Fruit fly (Drosophila melanogaster) whole organism, embryonic: ENCODE measurements around the gene CG3251.

Experiments
- ATbp ChIP-seq: fragments of 200-800 bp; sonication (Bioruptor generic); optimal IDR thresholded peaks from 2 replicates; lab custom pipeline; 2017; ENCODE audit warnings: missing biosample characterization, mild to moderate bottlenecking, missing genetic modification characterization, missing genetic modification reagents
- B-H1 ChIP-seq: fragments of 200-800 bp; sonication (Bioruptor generic); IDR thresholded peaks from 3 replicates; pipeline ENCODE4 v1.3.6; 2022; ENCODE audit warnings: missing biosample characterization, missing genetic modification characterization
- Blimp-1 ChIP-seq: fragments of 200-800 bp; sonication (Bioruptor generic); optimal IDR thresholded peaks from 3 replicates; lab custom pipeline; 2018; ENCODE audit warnings: missing biosample characterization, missing genetic modification characterization, mild to moderate bottlenecking, moderate library complexity, missing genetic modification reagents
- CG10543 ChIP-seq: fragments of 200-800 bp; sonication (Bioruptor generic); optimal IDR thresholded peaks from 3 replicates; lab custom pipeline; 2017; ENCODE audit warnings: missing biosample characterization, mild to moderate bottlenecking, missing genetic modification characterization, moderate library complexity
- CG13287 ChIP-seq: fragments of 200-800 bp; sonication (Bioruptor generic); IDR thresholded peaks from 2 replicates; pipeline ENCODE4 v1.3.6; 2022; ENCODE audit warnings: missing biosample characterization, missing genetic modification characterization; ENCODE audit not compliant: partially characterized antibody
- CG14014 ChIP-seq: fragments of 200-800 bp; sonication (Bioruptor generic); IDR thresholded peaks from 2 replicates; pipeline ENCODE4 v1.3.6; 2022; ENCODE audit warnings: missing biosample characterization, missing genetic modification characterization
- CG14965 ChIP-seq: fragments of 200-800 bp; sonication (Bioruptor generic); optimal IDR thresholded peaks from 2 replicates; lab custom pipeline; 2016; ENCODE audit warnings: missing biosample characterization, missing genetic modification characterization, borderline replicate concordance
- CG17186 ChIP-seq: fragments of 200-800 bp; sonication (Bioruptor generic); optimal IDR thresholded peaks from 3 replicates; lab custom pipeline; 2017; ENCODE audit warnings: missing biosample characterization, missing genetic modification reagents, missing genetic modification characterization
- CG18011 ChIP-seq: fragments of 200-800 bp; sonication (Bioruptor generic); optimal IDR thresholded peaks from 2 replicates; lab custom pipeline; 2017; ENCODE audit warnings: missing biosample characterization, missing genetic modification characterization, mild to moderate bottlenecking, moderate library complexity, missing genotype
- CG32532 ChIP-seq: fragments of 200-800 bp; sonication (Bioruptor generic); IDR thresholded peaks from 2 replicates; pipeline ENCODE4 v1.3.6; 2022; ENCODE audit warnings: missing biosample characterization, missing genetic modification characterization
- CG3838 ChIP-seq: fragments of 200-800 bp; sonication (Bioruptor generic); optimal IDR thresholded peaks from 3 replicates; lab custom pipeline; 2016; ENCODE audit warnings: missing biosample characterization, missing genetic modification characterization
- CG7963 ChIP-seq: fragments of 200-800 bp; sonication (Bioruptor generic); IDR thresholded peaks from 3 replicates; pipeline ENCODE4 v1.3.6; 2022; ENCODE audit warnings: missing biosample characterization, missing genetic modification characterization; ENCODE audit not compliant: partially characterized antibody
- CG9932 ChIP-seq: fragments of 200-800 bp; sonication (Bioruptor generic); IDR thresholded peaks from 2 replicates; pipeline ENCODE4 v1.3.6; 2022; ENCODE audit warnings: missing biosample characterization, missing genetic modification characterization
- CHES-1-like ChIP-seq: fragments of 200-800 bp; sonication (Bioruptor generic); optimal IDR thresholded peaks from 2 replicates; lab custom pipeline; 2016; ENCODE audit warnings: missing biosample characterization, missing genetic modification characterization
- Dbx ChIP-seq: fragments of 200-800 bp; sonication (Bioruptor generic); IDR thresholded peaks from 3 replicates; pipeline ENCODE4 v1.3.6; 2022; ENCODE audit warnings: missing biosample characterization, missing genetic modification characterization
- Dp ChIP-seq: fragments of 200-800 bp; sonication (Bioruptor generic); optimal IDR thresholded peaks from 2 replicates; lab custom pipeline; 2018; ENCODE audit warnings: missing biosample characterization, mild to moderate bottlenecking, missing genetic modification characterization, moderate library complexity
- Dref ChIP-seq: fragments of 200-800 bp; sonication (Bioruptor generic); IDR thresholded peaks from 2 replicates; pipeline ENCODE4 v1.3.6; 2022; ENCODE audit warnings: missing biosample characterization, missing genetic modification characterization
- Drgx ChIP-seq: fragments of 200-800 bp; sonication (Bioruptor generic); IDR thresholded peaks from 2 replicates; pipeline ENCODE4 v1.3.6; 2022; ENCODE audit warnings: missing biosample characterization, missing genetic modification characterization
- Fer2 ChIP-seq: fragments of 200-800 bp; sonication (Bioruptor generic); optimal IDR thresholded peaks from 2 replicates; lab custom pipeline; 2018; ENCODE audit warnings: missing biosample characterization, mild to moderate bottlenecking, missing genetic modification characterization, moderate library complexity
- Hmr ChIP-seq: fragments of 200-800 bp; sonication (Bioruptor generic); optimal IDR thresholded peaks from 3 replicates; lab custom pipeline; 2017; ENCODE audit warnings: mild to moderate bottlenecking, missing biosample characterization, missing genetic modification reagents, missing genetic modification characterization
- Hr78 ChIP-seq, 2 experiments: fragments of 200-800 bp in 1 of 2; fragments of >200 bp in 1 of 2; sonication (Bioruptor generic) in 1 of 2; optimal IDR thresholded peaks; 2 replicates each; lab custom pipeline; 2017 to 2019; ENCODE audit warnings: missing biosample characterization in 2 of 2, missing genetic modification characterization in 2 of 2, mild to moderate bottlenecking in 1 of 2, moderate library complexity in 1 of 2
- Oli ChIP-seq: fragments of 200-800 bp; sonication (Bioruptor generic); optimal IDR thresholded peaks from 2 replicates; lab custom pipeline; 2018; ENCODE audit warnings: missing biosample characterization, mild to moderate bottlenecking, missing genetic modification characterization, moderate library complexity
- Spps ChIP-seq: fragments of 200-800 bp; sonication (Bioruptor generic); optimal IDR thresholded peaks from 2 replicates; lab custom pipeline; 2018; ENCODE audit warnings: missing biosample characterization, mild to moderate bottlenecking, missing genetic modification characterization
- amos ChIP-seq: fragments of 200-800 bp; sonication (Bioruptor generic); IDR thresholded peaks from 2 replicates; pipeline ENCODE4 v1.3.6; 2022; ENCODE audit warnings: missing biosample characterization, missing genetic modification characterization; ENCODE audit not compliant: partially characterized antibody
- ash1 ChIP-seq: fragments of 200-800 bp; sonication (Bioruptor generic); optimal IDR thresholded peaks from 2 replicates; lab custom pipeline; 2018; ENCODE audit warnings: missing biosample characterization, mild to moderate bottlenecking, missing genetic modification characterization
- bigmax ChIP-seq: fragments of 200-800 bp; sonication (Bioruptor generic); optimal IDR thresholded peaks from 2 replicates; lab custom pipeline; 2018; ENCODE audit warnings: missing biosample characterization, mild to moderate bottlenecking, missing genetic modification characterization
- bsh ChIP-seq, 2 experiments: fragments of 200-800 bp; sonication (Bioruptor generic); optimal IDR thresholded peaks; 2 replicates each; lab custom pipeline; 2017 to 2018; ENCODE audit warnings: mild to moderate bottlenecking in 2 of 2, missing biosample characterization in 2 of 2, missing genetic modification characterization in 2 of 2, moderate library complexity in 1 of 2
- btn ChIP-seq: fragments of 200-800 bp; sonication (Bioruptor generic); optimal IDR thresholded peaks from 2 replicates; lab custom pipeline; 2016; ENCODE audit warnings: missing biosample characterization, missing genetic modification characterization
- fd64A ChIP-seq: fragments of 200-800 bp; sonication (Bioruptor generic); optimal IDR thresholded peaks from 3 replicates; lab custom pipeline; 2018; ENCODE audit warnings: missing biosample characterization, mild to moderate bottlenecking, missing genetic modification characterization
- gem ChIP-seq: fragments of 200-800 bp; sonication (Bioruptor generic); optimal IDR thresholded peaks from 2 replicates; lab custom pipeline; 2019; ENCODE audit warnings: missing biosample characterization, mild to moderate bottlenecking, missing genetic modification characterization, moderate library complexity
- jing ChIP-seq: fragments of 200-800 bp; sonication (Bioruptor generic); optimal IDR thresholded peaks from 2 replicates; lab custom pipeline; 2018; ENCODE audit warnings: missing biosample characterization, mild to moderate bottlenecking, missing genetic modification characterization
- jumu ChIP-seq: fragments of 200-800 bp; sonication (Bioruptor generic); optimal IDR thresholded peaks from 3 replicates; lab custom pipeline; 2016; ENCODE audit warnings: missing biosample characterization, missing genetic modification characterization
- nmo ChIP-seq: fragments of 200-800 bp; sonication (Bioruptor generic); optimal IDR thresholded peaks from 2 replicates; lab custom pipeline; 2018; ENCODE audit warnings: missing biosample characterization, mild to moderate bottlenecking, missing genetic modification characterization, moderate library complexity
- onecut ChIP-seq: fragments of 200-800 bp; sonication (Bioruptor generic); IDR thresholded peaks from 2 replicates; pipeline ENCODE4 v1.3.6; 2022; ENCODE audit warnings: missing biosample characterization, missing genetic modification characterization
- sens ChIP-seq: fragments of 200-800 bp; sonication (Bioruptor generic); peaks from one replicate; lab custom pipeline; 2016; ENCODE audit warnings: missing biosample characterization, missing genetic modification characterization
- slp2 ChIP-seq: fragments of 200-800 bp; sonication (Bioruptor generic); optimal IDR thresholded peaks from 2 replicates; lab custom pipeline; 2016; ENCODE audit warnings: missing biosample characterization, missing genetic modification characterization
- wek ChIP-seq: fragments of 200-800 bp; sonication (Bioruptor generic); optimal IDR thresholded peaks from 3 replicates; lab custom pipeline; 2018; ENCODE audit warnings: missing biosample characterization, mild to moderate bottlenecking, missing genetic modification characterization, moderate library complexity
- wor ChIP-seq: fragments of 200-800 bp; sonication (Bioruptor generic); IDR thresholded peaks from 2 replicates; pipeline ENCODE4 v1.3.6; 2022; ENCODE audit warnings: missing biosample characterization, missing genetic modification characterization
- zfh1 ChIP-seq: fragments of 200-800 bp; sonication (Bioruptor generic); IDR thresholded peaks from 3 replicates; pipeline ENCODE4 v1.3.6; 2022; ENCODE audit warnings: missing biosample characterization, missing genetic modification characterization

The CG3251 gene

dm6 chr2L:4660932-4661331 is 29.6 kb downstream of the CG3251 start (continued):
- TF ChIP-seq bigmax (GFP tag; lab: Kevin White, UChicago) (no peak), btn (GFP tag; lab: Kevin White, UChicago) (no peak), CG7963 (0 out of 3 replicates have a peak, but pooled peaks have one; percentile 26), nmo (peak; percentile 1), Blimp-1 (GFP tag; lab: Kevin White, UChicago) (no peak), amos (peak; percentile 28; the same call in 1 of the 2 replicates), CG9932 (GFP tag; lab: Robert Waterston, UW) (no peak), CG10543 (no peak)

dm6 chr2L:4650752-4651453 is 39.6 kb downstream of the CG3251 start, which contains the start of gene CG3355:
Gene CG3355, plus strand, starts transcription at chr2L:4651403.
- TF ChIP-seq jumu: no peak
- no peak for TF ChIP-seq CG14014 (GFP tag; lab: Robert Waterston, UW)
- no peak for TF ChIP-seq fd64A
- TF ChIP-seq CG14965 (GFP tag; lab: Kevin White, UChicago): no peak
- no peak for TF ChIP-seq ash1
- no peak for TF ChIP-seq Fer2 (tag; lab: Kevin White, UChicago)
- no peak for TF ChIP-seq Dp (GFP tag; lab: Kevin White, UChicago)
- TF ChIP-seq nmo: no peak
- TF ChIP-seq CG17186: no peak
- TF ChIP-seq Oli (tag; lab: Kevin White, UChicago): no peak
- TF ChIP-seq wek: no peak

- no peak for TF ChIP-seq ATbp
- no peak for TF ChIP-seq Spps
- TF ChIP-seq Dbx (GFP tag; lab: Robert Waterston, UW): no peak
- no peak for TF ChIP-seq Dref (GFP tag; lab: Robert Waterston, UW)
- TF ChIP-seq CG18011: no peak
- no peak for TF ChIP-seq slp2 (GFP tag; lab: Kevin White, UChicago)
- TF ChIP-seq bsh (GFP tag; optimal IDR thresholded peaks at IDR 0.05; lab: Kevin White, UChicago): peak in 1 of 2 experiments; percentile 56
- TF ChIP-seq B-H1 (GFP tag; lab: Robert Waterston, UW): no peak
- TF ChIP-seq Hr78 (GFP tag; optimal IDR thresholded peaks at IDR 0.05; lab: Kevin White, UChicago): no peak
- TF ChIP-seq sens (GFP tag; lab: Kevin White, UChicago): peak; percentile 88
- TF ChIP-seq Drgx (GFP tag; lab: Robert Waterston, UW): peak; percentile 59
- TF ChIP-seq jing (GFP tag; lab: Kevin White, UChicago): no peak
- no peak for TF ChIP-seq gem (tag; lab: Kevin White, UChicago)
- no peak for TF ChIP-seq wor
- no peak for TF ChIP-seq CG3838 (GFP tag; lab: Kevin White, UChicago)
- no peak for TF ChIP-seq Hmr (GFP tag; lab: Kevin White, UChicago)
Observed at dm6 chr2L:4648804-4649203, 41.7 kb downstream of the CG3251 start.

- TF ChIP-seq zfh1 (GFP tag; lab: Robert Waterston, UW) (no peak), CG13287 (GFP tag; lab: Robert Waterston, UW) (no peak), CG32532 (no peak), CHES-1-like (GFP tag; lab: Kevin White, UChicago) (no peak), onecut (GFP tag; lab: Robert Waterston, UW) (no peak)
Observed at dm6 chr2L:4646751-4647150, 43.8 kb downstream of the CG3251 start, which contains the start of gene CG43798. Gene CG43798, plus strand, starts transcription at chr2L:4647051.
